Worm (Caenorhabditis elegans): ENCODE data around the gene F47B8.4.

The F47B8.4 gene

ce11 chrV:14350949-14351348 is 26.5 kb upstream of the F47B8.4 start (continued):
- TF ChIP-seq nhr-23 (tag; optimal IDR thresholded peaks at IDR 0.05), result no peak
- TF ChIP-seq unc-55 (GFP tag; optimal IDR thresholded peaks at IDR 0.05), result peak; percentile 80
- TF ChIP-seq Y55F3AM.14 (GFP tag; optimal IDR thresholded peaks at IDR 0.05), result peak; percentile 16
- TF ChIP-seq ceh-82 (tag; optimal IDR thresholded peaks at IDR 0.05), result no peak
- peak; percentile 40 for TF ChIP-seq egl-27 (tag; optimal IDR thresholded peaks at IDR 0.05)
- peak; percentile 49 for TF ChIP-seq nhr-11 (tag; optimal IDR thresholded peaks at IDR 0.05)
- no peak for TF ChIP-seq lin-39 (tag; optimal IDR thresholded peaks at IDR 0.05)
- no peak for TF ChIP-seq nhr-12 (tag; optimal IDR thresholded peaks at IDR 0.05)
- no peak for TF ChIP-seq ztf-4 (tag; optimal IDR thresholded peaks at IDR 0.05)
- TF ChIP-seq fos-1 (tag; optimal IDR thresholded peaks at IDR 0.05), result peak; percentile 91
- peak; percentile 54 for TF ChIP-seq blmp-1 (tag; optimal IDR thresholded peaks at IDR 0.05; ENCODE audit: insufficient read depth)
- TF ChIP-seq mdl-1 (tag; optimal IDR thresholded peaks at IDR 0.05), result peak in 1 of 2 experiments; percentile 40
- no peak for TF ChIP-seq ceh-16 (tag; optimal IDR thresholded peaks at IDR 0.05)
- TF ChIP-seq C34F6.9 (tag; optimal IDR thresholded peaks at IDR 0.05), result peak; percentile 90
- peak; percentile 49 for TF ChIP-seq sma-9 (GFP tag; optimal IDR thresholded peaks at IDR 0.05)
- no peak for TF ChIP-seq sma-9 (tag; optimal IDR thresholded peaks at IDR 0.05)

DNA sequence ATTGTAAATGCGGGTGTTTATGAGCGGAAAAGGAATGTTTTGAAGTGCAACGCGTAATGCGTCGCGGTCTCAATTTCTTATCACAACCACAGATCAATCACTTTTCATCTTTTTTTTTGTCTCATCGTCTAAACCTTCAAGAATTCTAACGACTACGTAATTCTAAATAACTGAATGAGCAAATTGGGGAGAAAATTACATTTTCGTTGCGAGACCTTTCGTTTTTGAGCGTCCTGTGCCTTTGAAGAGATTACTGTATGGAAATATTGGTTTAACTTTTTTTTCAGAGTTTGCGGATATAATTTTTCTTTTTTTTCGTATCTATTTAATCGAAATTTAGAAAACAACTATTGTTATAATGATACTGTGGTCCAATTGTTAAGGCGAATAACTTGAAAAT is 26.0 kb upstream of the F47B8.4 start:
- no peak for TF ChIP-seq lsy-2 (tag; optimal IDR thresholded peaks at IDR 0.05)
- TF ChIP-seq ceh-16 (tag; optimal IDR thresholded peaks at IDR 0.05), result no peak
- TF ChIP-seq lin-13 (GFP tag; optimal IDR thresholded peaks at IDR 0.05), result peak; percentile 11

DNA sequence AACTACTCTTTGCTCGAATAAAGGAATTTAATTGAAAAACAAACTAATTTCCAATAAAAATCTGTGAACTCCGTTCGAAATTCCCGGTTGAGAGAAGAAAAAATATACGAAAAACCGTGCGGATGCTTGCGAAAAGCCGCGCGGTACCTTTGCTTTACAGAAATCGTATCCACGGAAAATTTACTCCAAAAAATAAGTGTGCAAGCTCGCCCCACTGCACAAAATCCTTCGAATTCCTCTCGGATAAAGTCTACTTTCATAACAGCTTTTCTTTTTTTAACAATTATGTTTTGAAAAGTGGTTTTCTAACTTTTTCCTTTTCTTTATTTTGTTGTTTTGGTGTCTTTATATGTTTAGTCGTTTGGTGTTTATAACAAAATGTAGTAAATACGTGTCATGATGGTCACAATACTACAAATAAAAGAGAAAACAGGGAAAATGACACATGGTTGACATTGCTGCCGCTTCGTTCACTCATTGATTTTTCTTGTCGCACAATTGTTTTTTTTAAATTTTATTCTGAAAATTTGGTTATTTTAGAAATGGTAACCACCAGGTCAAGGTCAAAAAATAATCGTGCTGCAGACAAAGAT is 22.9 kb upstream of the F47B8.4 start, which contains the start of gene cept-2:
cept-2 (plus strand) TSS at position 533 of the 593 bp plus-strand sequence.
- TF ChIP-seq snpc-4 (tag; optimal IDR thresholded peaks at IDR 0.05) (peak; percentile 87), nhr-25 (tag; optimal IDR thresholded peaks at IDR 0.05) (no peak), lsy-2 (tag; optimal IDR thresholded peaks at IDR 0.05) (peak; percentile 80 to 96), nhr-77 (tag; optimal IDR thresholded peaks at IDR 0.05) (peak; percentile 66), unc-39 (tag; optimal IDR thresholded peaks at IDR 0.05) (no peak), Y55F3AM.14 (GFP tag; optimal IDR thresholded peaks at IDR 0.05) (peak; percentile 12), elt-1 (tag; optimal IDR thresholded peaks at IDR 0.05) (no peak), blmp-1 (tag; optimal IDR thresholded peaks at IDR 0.05; ENCODE audit: insufficient read depth) (peak; percentile 87), nhr-11 (tag; optimal IDR thresholded peaks at IDR 0.05) (no peak), peb-1 (tag; optimal IDR thresholded peaks at IDR 0.05) (no peak), unc-62 (GFP tag; optimal IDR thresholded peaks at IDR 0.05) (no peak), R02D3.7 (tag; optimal IDR thresholded peaks at IDR 0.05) (peak; percentile 30), zag-1 (tag; optimal IDR thresholded peaks at IDR 0.05) (peak; percentile 56), crh-2 (tag; optimal IDR thresholded peaks at IDR 0.05) (peak; percentile 94), ZK546.5 (tag; optimal IDR thresholded peaks at IDR 0.05) (peak; percentile 29), unc-55 (GFP tag; optimal IDR thresholded peaks at IDR 0.05) (peak; percentile 100), lin-39 (tag; optimal IDR thresholded peaks at IDR 0.05) (no peak), ceh-82 (tag; optimal IDR thresholded peaks at IDR 0.05) (peak; percentile 75), ceh-16 (tag; optimal IDR thresholded peaks at IDR 0.05) (peak; percentile 64), nhr-6 (tag; optimal IDR thresholded peaks at IDR 0.05) (no peak), egl-27 (tag; optimal IDR thresholded peaks at IDR 0.05) (peak; percentile 72), nhr-23 (tag; optimal IDR thresholded peaks at IDR 0.05) (no peak), dmd-4 (tag; optimal IDR thresholded peaks at IDR 0.05) (peak; percentile 43), C34F6.9 (tag; optimal IDR thresholded peaks at IDR 0.05) (peak; percentile 97), ztf-11 (tag; optimal IDR thresholded peaks at IDR 0.05) (no peak), sma-9 (GFP tag; optimal IDR thresholded peaks at IDR 0.05) (peak; percentile 94), sma-9 (tag; optimal IDR thresholded peaks at IDR 0.05) (no peak), sem-4 (tag; optimal IDR thresholded peaks at IDR 0.05) (peak; percentile 95), aly-2 (tag; optimal IDR thresholded peaks at IDR 0.05) (no peak), ztf-4 (tag; optimal IDR thresholded peaks at IDR 0.05) (peak; percentile 85), gmeb-1 (tag; optimal IDR thresholded peaks at IDR 0.05) (peak; percentile 88), mdl-1 (tag; optimal IDR thresholded peaks at IDR 0.05) (peak in 1 of 2 experiments; percentile 46), nhr-21 (tag; optimal IDR thresholded peaks at IDR 0.05) (peak; percentile 91), nhr-237 (tag; optimal IDR thresholded peaks at IDR 0.05) (no peak), alr-1 (tag; optimal IDR thresholded peaks at IDR 0.05) (no peak), fos-1 (tag; optimal IDR thresholded peaks at IDR 0.05) (peak; percentile 76), mab-5 (tag; optimal IDR thresholded peaks at IDR 0.05) (peak; percentile 88), skn-1 (tag; optimal IDR thresholded peaks at IDR 0.05) (peak; percentile 86), ztf-1 (GFP tag; conservative IDR thresholded peaks at IDR 0.05) (no peak), ama-1 (optimal IDR thresholded peaks at IDR 0.05) (peak; percentile 53), elt-3 (tag; optimal IDR thresholded peaks at IDR 0.05) (no peak), nhr-10 (tag; optimal IDR thresholded peaks at IDR 0.05) (no peak), nhr-129 (tag; optimal IDR thresholded peaks at IDR 0.05) (peak; percentile 95), sma-3 (GFP tag; optimal IDR thresholded peaks at IDR 0.05) (peak; percentile 95), lin-11 (tag; optimal IDR thresholded peaks at IDR 0.05) (peak; percentile 96), mbf-1 (tag; optimal IDR thresholded peaks at IDR 0.05) (no peak), lin-13 (GFP tag; optimal IDR thresholded peaks at IDR 0.05) (peak; percentile 94)
